Worm (Caenorhabditis elegans) whole organism, L4 larva: Measurements from ENCODE around the gene nspc-19.

ENCODE experiments used
- aly-2 ChIP-seq: sonication (generic microtip); optimal IDR thresholded peaks from 2 replicates; lab custom pipeline; 2018; ENCODE audit warnings: missing biosample characterization, missing genetic modification characterization
- ama-1 ChIP-seq: fragments of 150-350 bp; optimal IDR thresholded peaks from 2 replicates; lab custom pipeline; 2014; ENCODE audit warnings: inconsistent platforms, mixed read lengths
- daf-8 ChIP-seq: fragments of 200-800 bp; sonication (Bioruptor generic); IDR thresholded peaks from 2 replicates; pipeline ENCODE4 v1.3.6; 2022; ENCODE audit warnings: missing genetic modification characterization, missing compliant biosample characterization
- fkh-10 ChIP-seq: fragments of 150-350 bp; optimal IDR thresholded peaks from 2 replicates; lab custom pipeline; 2014; ENCODE audit warnings: missing biosample characterization, missing genetic modification reagents, missing genetic modification characterization
- hlh-11 ChIP-seq: fragments of 200-800 bp; sonication (Bioruptor generic); optimal IDR thresholded peaks from 2 replicates; lab custom pipeline; 2018; ENCODE audit warnings: mild to moderate bottlenecking, missing genetic modification characterization, missing compliant biosample characterization
- nhr-11 ChIP-seq: fragments of 150-350 bp; optimal IDR thresholded peaks from 2 replicates; lab custom pipeline; 2014; ENCODE audit warnings: missing biosample characterization, missing genetic modification characterization
- pha-4 ChIP-seq, 2 experiments: fragments of 150-350 bp in 1 of 2; fragments of 200-800 bp in 1 of 2; sonication (Bioruptor generic) in 1 of 2; IDR thresholded peaks in 1 of 2; optimal IDR thresholded peaks in 1 of 2; 2 replicates each; pipeline versions ENCODE4 v1.3.6 to Lab custom; 2014 to 2022; ENCODE audit warnings: missing genetic modification characterization in 2 of 2, missing genetic modification reagents in 2 of 2, missing biosample characterization in 1 of 2, missing compliant biosample characterization in 1 of 2
- pqm-1 ChIP-seq: sonication (generic microtip); optimal IDR thresholded peaks from 2 replicates; lab custom pipeline; 2017; ENCODE audit warnings: missing biosample characterization, missing genetic modification characterization
- snpc-4 ChIP-seq: fragments of 150-350 bp; optimal IDR thresholded peaks from 2 replicates; lab custom pipeline; 2014; ENCODE audit warnings: missing biosample characterization, missing genetic modification characterization
- unc-62 ChIP-seq, 3 experiments: fragments of 150-350 bp in 1 of 3; sonication (generic microtip); optimal IDR thresholded peaks in 2 of 3; peaks in 1 of 3; 1 replicate in 1 of 3; 2 replicates in 2 of 3; lab custom pipeline; 2014 to 2017; ENCODE audit warnings: missing biosample characterization in 3 of 3, missing genetic modification characterization in 3 of 3, missing genetic modification reagents in 3 of 3, missing genotype in 1 of 3
- zfp-3 ChIP-seq: fragments of 200-800 bp; sonication (Bioruptor generic); conservative IDR thresholded peaks from 2 replicates; pipeline ENCODE4 v1.3.6; 2022; ENCODE audit warnings: missing genetic modification reagents, missing genetic modification characterization, missing compliant biosample characterization
- ztf-11 ChIP-seq: fragments of 150-350 bp; optimal IDR thresholded peaks from 2 replicates; lab custom pipeline; 2014; ENCODE audit warnings: missing biosample characterization, missing genetic modification characterization

DNA sequence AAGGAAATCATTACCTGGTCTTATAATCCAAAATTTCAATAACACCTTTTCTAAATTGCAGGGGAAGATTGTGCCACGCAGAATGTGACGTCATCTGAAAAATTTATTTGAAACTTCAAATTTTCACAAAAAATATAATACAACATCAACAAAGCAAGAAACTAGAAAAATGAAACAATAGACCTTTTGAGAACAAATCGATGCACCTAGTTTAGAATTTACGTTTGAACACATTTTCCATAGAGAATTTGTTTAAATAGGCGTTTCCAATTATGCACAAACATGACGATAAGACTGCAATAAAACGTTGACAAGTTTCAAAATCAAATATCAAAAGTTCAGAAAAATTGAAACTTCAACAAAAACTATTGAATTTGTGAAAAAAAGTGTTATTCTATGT lies 15.7 kb upstream of the nspc-19 start, which contains the start of gene fbxa-141:
- TF ChIP-seq snpc-4 (tag; lab: Kevin White, UChicago) (no peak), ama-1 (no peak), hlh-11 (no peak), ztf-11 (tag; lab: Kevin White, UChicago) (no peak), aly-2 (tag; lab: Kevin White, UChicago) (no peak), pqm-1 (tag; lab: Kevin White, UChicago) (no peak), unc-62 (GFP tag; optimal IDR thresholded peaks at IDR 0.05 in 1 of 2; lab: Kevin White, UChicago) (peak in 1 of 2 experiments; percentile 9), unc-62 (tag; optimal IDR thresholded peaks at IDR 0.05; lab: Kevin White, UChicago) (no peak), fkh-10 (no peak), zfp-3 (GFP tag; lab: Robert Waterston, UW) (no peak), nhr-11 (tag; lab: Kevin White, UChicago) (no peak), pha-4 (GFP tag; IDR thresholded peaks at IDR 0.05; lab: Robert Waterston, UW) (no peak), pha-4 (tag; optimal IDR thresholded peaks at IDR 0.05; lab: Kevin White, UChicago) (no peak), daf-8 (GFP tag; lab: Robert Waterston, UW) (no peak)
